Fruit fly (Drosophila melanogaster) whole organism, embryonic: ENCODE data around the gene CG8526.

Experiments used
- Abd-B ChIP-seq: fragments of 200-800 bp; sonication (Bioruptor generic); optimal IDR thresholded peaks from 2 replicates; lab custom pipeline; 2018; ENCODE audit warnings: missing biosample characterization, mild to moderate bottlenecking, missing genetic modification characterization, moderate library complexity
- Aef1 ChIP-seq: fragments of 200-800 bp; sonication (Bioruptor generic); IDR thresholded peaks from 3 replicates; pipeline ENCODE4 v1.3.6; 2022; ENCODE audit warnings: missing biosample characterization, missing genetic modification characterization
- Antp ChIP-seq: fragments of 200-800 bp; sonication (Bioruptor generic); optimal IDR thresholded peaks from 3 replicates; lab custom pipeline; 2016; ENCODE audit warnings: missing biosample characterization, missing genetic modification characterization
- BEAF-32 ChIP-seq: fragments of 200-800 bp; sonication (Bioruptor generic); optimal IDR thresholded peaks from 3 replicates; lab custom pipeline; 2017; ENCODE audit warnings: missing biosample characterization, missing genetic modification characterization, mild to moderate bottlenecking, moderate library complexity, missing genetic modification reagents
- CG10979 ChIP-seq: fragments of 200-800 bp; sonication (Bioruptor generic); optimal IDR thresholded peaks from 2 replicates; lab custom pipeline; 2018; ENCODE audit warnings: missing biosample characterization, mild to moderate bottlenecking, missing genetic modification characterization, moderate library complexity
- CG12104 ChIP-seq: fragments of 200-800 bp; sonication (Bioruptor generic); optimal IDR thresholded peaks from 3 replicates; lab custom pipeline; 2016; ENCODE audit warnings: missing biosample characterization, missing genetic modification characterization
- CG12391 ChIP-seq: fragments of 200-800 bp; sonication (Bioruptor generic); optimal IDR thresholded peaks from 3 replicates; lab custom pipeline; 2018; ENCODE audit warnings: missing biosample characterization, mild to moderate bottlenecking, missing genetic modification characterization, moderate library complexity
- CG13424 ChIP-seq: fragments of 200-800 bp; sonication (Bioruptor generic); optimal IDR thresholded peaks from 2 replicates; lab custom pipeline; 2019; ENCODE audit warnings: missing biosample characterization, mild to moderate bottlenecking, missing genetic modification characterization, moderate library complexity
- CG14667 ChIP-seq: fragments of 200-800 bp; sonication (Bioruptor generic); IDR thresholded peaks from 2 replicates; pipeline ENCODE4 v1.3.6; 2022; ENCODE audit warnings: missing biosample characterization, missing genetic modification characterization
- CG16779 ChIP-seq: fragments of 200-800 bp; sonication (Bioruptor generic); IDR thresholded peaks from 2 replicates; pipeline ENCODE4 v1.3.6; 2022; ENCODE audit warnings: missing biosample characterization, missing genetic modification characterization
- CG16815 ChIP-seq: fragments of 200-800 bp; sonication (Bioruptor generic); optimal IDR thresholded peaks from 3 replicates; lab custom pipeline; 2017; ENCODE audit warnings: missing biosample characterization, mild to moderate bottlenecking, missing genetic modification characterization
- CG17361 ChIP-seq: fragments of 200-800 bp; sonication (Bioruptor generic); IDR thresholded peaks from 3 replicates; pipeline ENCODE4 v1.3.6; 2022; ENCODE audit warnings: missing biosample characterization, missing genetic modification characterization
- CG17612 ChIP-seq: fragments of 200-800 bp; sonication (Bioruptor generic); IDR thresholded peaks from 2 replicates; pipeline ENCODE4 v1.3.6; 2022; ENCODE audit warnings: missing biosample characterization, missing genetic modification characterization
- CG17829 ChIP-seq: fragments of 200-800 bp; optimal IDR thresholded peaks from 2 replicates; lab custom pipeline; 2019; ENCODE audit warnings: missing biosample characterization, mild to moderate bottlenecking, missing genetic modification characterization, moderate library complexity
- CG18011 ChIP-seq: fragments of 200-800 bp; sonication (Bioruptor generic); optimal IDR thresholded peaks from 2 replicates; lab custom pipeline; 2017; ENCODE audit warnings: missing biosample characterization, missing genetic modification characterization, mild to moderate bottlenecking, moderate library complexity, missing genotype
- CG18262 ChIP-seq: fragments of 200-800 bp; optimal IDR thresholded peaks from 3 replicates; lab custom pipeline; 2019; ENCODE audit warnings: missing biosample characterization, mild to moderate bottlenecking, missing genetic modification characterization, moderate library complexity
- CG18619 ChIP-seq: fragments of 200-800 bp; sonication (Bioruptor generic); optimal IDR thresholded peaks from 3 replicates; lab custom pipeline; 2017; ENCODE audit warnings: missing biosample characterization, mild to moderate bottlenecking, missing genetic modification characterization
- CG2116 ChIP-seq: fragments of 200-800 bp; sonication (Bioruptor generic); optimal IDR thresholded peaks from 3 replicates; lab custom pipeline; 2018; ENCODE audit warnings: missing biosample characterization, mild to moderate bottlenecking, missing genetic modification characterization
- CG4404 ChIP-seq: fragments of 200-800 bp; sonication (Bioruptor generic); IDR thresholded peaks from 2 replicates; pipeline ENCODE4 v1.3.6; 2022; ENCODE audit warnings: missing biosample characterization, missing genetic modification characterization
- CG4617 ChIP-seq: fragments of 200-800 bp; sonication (Bioruptor generic); optimal IDR thresholded peaks from 3 replicates; lab custom pipeline; 2016; ENCODE audit warnings: missing biosample characterization, missing genetic modification characterization, borderline replicate concordance
- CG7786 ChIP-seq: fragments of 200-800 bp; sonication (Bioruptor generic); optimal IDR thresholded peaks from 2 replicates; lab custom pipeline; 2016; ENCODE audit warnings: missing biosample characterization, missing genetic modification characterization
- CG8290 ChIP-seq, 3 experiments: fragments of 200-800 bp; sonication (Bioruptor generic); optimal IDR thresholded peaks; 2 replicates each; lab custom pipeline; 2016 to 2019; ENCODE audit warnings: missing biosample characterization in 3 of 3, missing genetic modification characterization in 3 of 3, mild to moderate bottlenecking in 2 of 3, moderate library complexity in 1 of 3
- CG9817 ChIP-seq: fragments of 200-800 bp; sonication (Bioruptor generic); optimal IDR thresholded peaks from 2 replicates; lab custom pipeline; 2018; ENCODE audit warnings: missing biosample characterization, mild to moderate bottlenecking, missing genetic modification characterization, moderate library complexity
- CG9932 ChIP-seq: fragments of 200-800 bp; sonication (Bioruptor generic); IDR thresholded peaks from 2 replicates; pipeline ENCODE4 v1.3.6; 2022; ENCODE audit warnings: missing biosample characterization, missing genetic modification characterization
- CrebB ChIP-seq: fragments of 200-800 bp; sonication (Bioruptor generic); optimal IDR thresholded peaks from 3 replicates; lab custom pipeline; 2018; ENCODE audit warnings: missing biosample characterization, mild to moderate bottlenecking, missing genetic modification characterization
- Dbx ChIP-seq: fragments of 200-800 bp; sonication (Bioruptor generic); IDR thresholded peaks from 3 replicates; pipeline ENCODE4 v1.3.6; 2022; ENCODE audit warnings: missing biosample characterization, missing genetic modification characterization
- Dek ChIP-seq: fragments of 200-800 bp; sonication (Bioruptor generic); optimal IDR thresholded peaks from 3 replicates; lab custom pipeline; 2019; ENCODE audit warnings: missing biosample characterization, mild to moderate bottlenecking, missing genetic modification characterization, moderate library complexity
- Dll ChIP-seq: fragments of 200-800 bp; sonication (Bioruptor generic); IDR thresholded peaks from 4 replicates; pipeline ENCODE4 v1.3.6; 2022; ENCODE audit warnings: missing biosample characterization, missing genetic modification characterization; ENCODE audit not compliant: partially characterized antibody
- Hsf ChIP-seq: fragments of 200-800 bp; sonication (Bioruptor generic); optimal IDR thresholded peaks from 3 replicates; lab custom pipeline; 2016; ENCODE audit warnings: missing biosample characterization, missing genetic modification characterization
- MBD-R2 ChIP-seq: fragments of 200-800 bp; sonication (Bioruptor generic); IDR thresholded peaks from 2 replicates; pipeline ENCODE4 v1.3.6; 2022; ENCODE audit warnings: missing biosample characterization, missing genetic modification characterization
- Mad ChIP-seq: fragments of 200-800 bp; sonication (Bioruptor generic); optimal IDR thresholded peaks from 2 replicates; lab custom pipeline; 2016; ENCODE audit warnings: missing biosample characterization, missing genetic modification characterization
- Med ChIP-seq: fragments of 200-800 bp; sonication (Bioruptor generic); peaks from one replicate; lab custom pipeline; 2016; ENCODE audit warnings: missing biosample characterization, missing genetic modification characterization, mild to moderate bottlenecking, inconsistent platforms, moderate library complexity
- Meics ChIP-seq: fragments of 200-800 bp; sonication (Bioruptor generic); optimal IDR thresholded peaks from 2 replicates; lab custom pipeline; 2017; ENCODE audit warnings: missing biosample characterization, mild to moderate bottlenecking, missing genetic modification characterization
- Sox102F ChIP-seq: fragments of 200-800 bp; sonication (Bioruptor generic); optimal IDR thresholded peaks from 2 replicates; lab custom pipeline; 2018; ENCODE audit warnings: missing biosample characterization, mild to moderate bottlenecking, missing genetic modification characterization, moderate library complexity
- Taf1 ChIP-seq: fragments of 200-800 bp; sonication (Bioruptor generic); IDR thresholded peaks from 2 replicates; pipeline ENCODE4 v1.3.6; 2022; ENCODE audit warnings: missing biosample characterization, missing genetic modification characterization
- YL-1 ChIP-seq: fragments of 200-800 bp; sonication (Bioruptor generic); optimal IDR thresholded peaks from 3 replicates; lab custom pipeline; 2017; ENCODE audit warnings: missing biosample characterization, mild to moderate bottlenecking, missing genetic modification characterization
- al ChIP-seq: fragments of 200-800 bp; sonication (Bioruptor generic); IDR thresholded peaks from 2 replicates; pipeline ENCODE4 v1.3.6; 2022; ENCODE audit warnings: missing biosample characterization, missing genetic modification characterization
- dmrt11E ChIP-seq: fragments of 200-800 bp; sonication (Bioruptor generic); optimal IDR thresholded peaks from 3 replicates; lab custom pipeline; 2018; ENCODE audit warnings: missing biosample characterization, mild to moderate bottlenecking, missing genetic modification characterization, moderate library complexity
- ems ChIP-seq: fragments of 200-800 bp; sonication (Bioruptor generic); optimal IDR thresholded peaks from 3 replicates; lab custom pipeline; 2016; ENCODE audit warnings: missing biosample characterization, missing genetic modification characterization
- fu2 ChIP-seq: fragments of 200-800 bp; sonication (Bioruptor generic); optimal IDR thresholded peaks from 2 replicates; lab custom pipeline; 2016; ENCODE audit warnings: missing biosample characterization, missing genetic modification characterization
- gro ChIP-seq: fragments of 200-800 bp; sonication (Bioruptor generic); optimal IDR thresholded peaks from 2 replicates; lab custom pipeline; 2016; ENCODE audit warnings: missing biosample characterization, missing genetic modification characterization
- ind ChIP-seq: fragments of 200-800 bp; sonication (Bioruptor generic); optimal IDR thresholded peaks from 3 replicates; lab custom pipeline; 2016; ENCODE audit warnings: missing biosample characterization, missing genetic modification characterization
- jumu ChIP-seq: fragments of 200-800 bp; sonication (Bioruptor generic); optimal IDR thresholded peaks from 3 replicates; lab custom pipeline; 2016; ENCODE audit warnings: missing biosample characterization, missing genetic modification characterization
- lmd ChIP-seq: fragments of 200-800 bp; sonication (Bioruptor generic); IDR thresholded peaks from 2 replicates; pipeline ENCODE4 v1.3.6; 2022; ENCODE audit warnings: missing biosample characterization, missing genetic modification characterization
- pb ChIP-seq: fragments of 200-800 bp; sonication (Bioruptor generic); optimal IDR thresholded peaks from 3 replicates; lab custom pipeline; 2016; ENCODE audit warnings: missing biosample characterization, missing genetic modification characterization
- pum ChIP-seq: fragments of 200-800 bp; sonication (Bioruptor generic); optimal IDR thresholded peaks from 2 replicates; lab custom pipeline; 2016; ENCODE audit warnings: missing biosample characterization, missing genetic modification characterization
- sens ChIP-seq: fragments of 200-800 bp; sonication (Bioruptor generic); peaks from one replicate; lab custom pipeline; 2016; ENCODE audit warnings: missing biosample characterization, missing genetic modification characterization
- slp2 ChIP-seq: fragments of 200-800 bp; sonication (Bioruptor generic); optimal IDR thresholded peaks from 2 replicates; lab custom pipeline; 2016; ENCODE audit warnings: missing biosample characterization, missing genetic modification characterization
- zen ChIP-seq: fragments of 200-800 bp; sonication (Bioruptor generic); optimal IDR thresholded peaks from 3 replicates; lab custom pipeline; 2018; ENCODE audit warnings: missing biosample characterization, mild to moderate bottlenecking, missing genetic modification characterization, moderate library complexity

Gene CG8526

dm6 chr3R:9791177-9791806 lies 9.8 kb upstream of the CG8526 start, which contains the start of the genes CG12945 and CG8507 (continued):
- TF ChIP-seq CG16815 (peak; percentile 11), lmd (peak; percentile 51; the same call in 1 of the 2 replicates), YL-1 (peak; percentile 47), zen (tag; lab: Kevin White, UChicago) (peak; percentile 25), ind (peak; percentile 49), CG17612 (GFP tag; lab: Robert Waterston, UW) (no peak), Aef1 (no peak), CG7786 (GFP tag; lab: Kevin White, UChicago) (peak; percentile 38), gro (GFP tag; lab: Kevin White, UChicago) (no peak), CG8290 (GFP tag; optimal IDR thresholded peaks at IDR 0.05; lab: Kevin White, UChicago) (peak; percentile 45), CG8290 (tag; optimal IDR thresholded peaks at IDR 0.05; lab: Kevin White, UChicago) (no peak), dmrt11E (tag; lab: Kevin White, UChicago) (peak; percentile 4), CG4617 (GFP tag; lab: Kevin White, UChicago) (peak; percentile 41), CG10979 (peak; percentile 31), al (GFP tag; lab: Robert Waterston, UW) (peak; percentile 37; the same call in 1 of the 2 replicates), Abd-B (GFP tag; lab: Kevin White, UChicago) (peak; percentile 76), pb (GFP tag; lab: Kevin White, UChicago) (no peak), Dbx (GFP tag; lab: Robert Waterston, UW) (0 out of 3 replicates have a peak, but pooled peaks have one; percentile 18), BEAF-32 (GFP tag; lab: Kevin White, UChicago) (peak; percentile 52), Taf1 (GFP tag; lab: Robert Waterston, UW) (0 out of 2 replicates have a peak, but pooled peaks have one; percentile 19), CG18619 (GFP tag; lab: Kevin White, UChicago) (peak; percentile 14), sens (GFP tag; lab: Kevin White, UChicago) (peak; percentile 85), Med (peak; percentile 85), CrebB (tag; lab: Kevin White, UChicago) (no peak), CG9817 (peak; percentile 62), CG13424 (peak; percentile 67), Dll (GFP tag; lab: Robert Waterston, UW) (0 out of 4 replicates have a peak, but pooled peaks have one; percentile 37), Dek (tag; lab: Kevin White, UChicago) (peak; percentile 50), MBD-R2 (peak; percentile 75), Sox102F (no peak), Hsf (peak; percentile 63), fu2 (GFP tag; lab: Kevin White, UChicago) (no peak), CG17829 (peak; percentile 54), CG18262 (tag; lab: Kevin White, UChicago) (peak; percentile 48), Antp (GFP tag; lab: Kevin White, UChicago) (peak; percentile 12), CG12104 (no peak), Mad (GFP tag; lab: Kevin White, UChicago) (peak; percentile 39), jumu (GFP tag; lab: Kevin White, UChicago) (peak; percentile 28), slp2 (no peak), CG18011 (GFP tag; lab: Kevin White, UChicago) (peak; percentile 28), Meics (GFP tag; lab: Kevin White, UChicago) (peak; percentile 52), ems (GFP tag; lab: Kevin White, UChicago) (peak; percentile 1), CG2116 (peak; percentile 59), CG12391 (tag; lab: Kevin White, UChicago) (peak; percentile 62), CG17361 (GFP tag; lab: Robert Waterston, UW) (peak; percentile 69), pum (peak; percentile 15), CG14667 (GFP tag; lab: Robert Waterston, UW) (no peak), CG9932 (peak; percentile 67), CG4404 (GFP tag; lab: Robert Waterston, UW) (peak; percentile 37; the same call in 1 of the 2 replicates), CG16779 (GFP tag; lab: Robert Waterston, UW) (no peak)
